Fruit fly (Drosophila melanogaster) whole organism, prepupa: Measurements from ENCODE around the gene CG7218.

Experiments
- CG10631 ChIP-seq: fragments of 200-800 bp; sonication (Bioruptor generic); optimal IDR thresholded peaks from 2 replicates; lab custom pipeline; 2016; ENCODE audit warnings: missing biosample characterization, missing genetic modification characterization
- CG10669 ChIP-seq: fragments of 200-800 bp; sonication (Bioruptor generic); optimal IDR thresholded peaks from 3 replicates; lab custom pipeline; 2018; ENCODE audit warnings: missing biosample characterization, mild to moderate bottlenecking, missing genetic modification characterization, moderate library complexity
- CG11762 ChIP-seq: fragments of 200-800 bp; sonication (Bioruptor generic); optimal IDR thresholded peaks from 3 replicates; lab custom pipeline; 2016; ENCODE audit warnings: missing biosample characterization, missing genetic modification characterization; ENCODE audit not compliant: insufficient read depth
- CG11902 ChIP-seq: fragments of 200-800 bp; sonication (Bioruptor generic); optimal IDR thresholded peaks from 3 replicates; lab custom pipeline; 2016; ENCODE audit warnings: missing biosample characterization, missing genetic modification characterization
- CG15336 ChIP-seq: fragments of 200-800 bp; sonication (Bioruptor generic); IDR thresholded peaks from 2 replicates; pipeline ENCODE4 v1.3.6; 2022; ENCODE audit warnings: missing biosample characterization, missing genetic modification characterization
- CG1621 ChIP-seq: fragments of 200-800 bp; sonication (Bioruptor generic); optimal IDR thresholded peaks from 3 replicates; lab custom pipeline; 2018; ENCODE audit warnings: missing biosample characterization, mild to moderate bottlenecking, missing genetic modification characterization
- CG16779 ChIP-seq: fragments of 200-800 bp; sonication (Bioruptor generic); optimal IDR thresholded peaks from 3 replicates; lab custom pipeline; 2017; ENCODE audit warnings: missing biosample characterization, mild to moderate bottlenecking, missing genetic modification characterization
- CG3032 ChIP-seq: fragments of 200-800 bp; optimal IDR thresholded peaks from 2 replicates; lab custom pipeline; 2019; ENCODE audit warnings: missing biosample characterization, mild to moderate bottlenecking, missing genetic modification characterization, moderate library complexity
- CG31627 ChIP-seq: fragments of 200-800 bp; sonication (Bioruptor generic); optimal IDR thresholded peaks from 3 replicates; lab custom pipeline; 2016; ENCODE audit warnings: missing biosample characterization, missing genetic modification characterization
- CG6276 ChIP-seq: fragments of 200-800 bp; sonication (Bioruptor generic); optimal IDR thresholded peaks from 2 replicates; lab custom pipeline; 2017; ENCODE audit warnings: missing biosample characterization, mild to moderate bottlenecking, missing genetic modification characterization
- CG6792 ChIP-seq: fragments of 200-800 bp; sonication (Bioruptor generic); optimal IDR thresholded peaks from 3 replicates; lab custom pipeline; 2016; ENCODE audit warnings: missing biosample characterization, missing genetic modification characterization
- CG6808 ChIP-seq: fragments of 200-800 bp; sonication (Bioruptor generic); optimal IDR thresholded peaks from 3 replicates; lab custom pipeline; 2017; ENCODE audit warnings: missing biosample characterization, missing genetic modification characterization, mild to moderate bottlenecking, moderate library complexity, missing genetic modification reagents
- CG6854 ChIP-seq: fragments of 200-800 bp; sonication (Bioruptor generic); optimal IDR thresholded peaks from 2 replicates; lab custom pipeline; 2017; ENCODE audit warnings: missing biosample characterization, mild to moderate bottlenecking, missing genetic modification characterization
- CG7368 ChIP-seq: fragments of 200-800 bp; sonication (Bioruptor generic); optimal IDR thresholded peaks from 3 replicates; lab custom pipeline; 2016; ENCODE audit warnings: missing biosample characterization, missing genetic modification characterization
- CG8119 ChIP-seq: fragments of 200-800 bp; sonication (Bioruptor generic); IDR thresholded peaks from 3 replicates; pipeline ENCODE4 v1.3.6; 2022; ENCODE audit warnings: missing biosample characterization, missing genetic modification characterization
- CG8319 ChIP-seq: fragments of 200-800 bp; sonication (Bioruptor generic); optimal IDR thresholded peaks from 3 replicates; lab custom pipeline; 2016; ENCODE audit warnings: missing biosample characterization, missing genetic modification characterization
- CG8632 ChIP-seq: fragments of 200-800 bp; sonication (Bioruptor generic); optimal IDR thresholded peaks from 3 replicates; lab custom pipeline; 2016; ENCODE audit warnings: missing biosample characterization, missing genetic modification characterization
- CG9139 ChIP-seq: fragments of 200-800 bp; sonication (Bioruptor generic); optimal IDR thresholded peaks from 3 replicates; lab custom pipeline; 2017; ENCODE audit warnings: missing biosample characterization, mild to moderate bottlenecking, missing genetic modification characterization
- Eip78C ChIP-seq: fragments of 200-800 bp; sonication (Bioruptor generic); peaks from one replicate; lab custom pipeline; 2016; ENCODE audit warnings: missing biosample characterization, missing genetic modification characterization
- Eip93F ChIP-seq: fragments of 200-800 bp; sonication (Bioruptor generic); optimal IDR thresholded peaks from 2 replicates; lab custom pipeline; 2016; ENCODE audit warnings: missing biosample characterization, mild to moderate bottlenecking, missing genetic modification characterization
- Ets21C ChIP-seq: fragments of 200-800 bp; sonication (Bioruptor generic); optimal IDR thresholded peaks from 3 replicates; lab custom pipeline; 2016; ENCODE audit warnings: missing biosample characterization, missing genetic modification characterization
- Ets96B ChIP-seq: fragments of 200-800 bp; optimal IDR thresholded peaks from 2 replicates; lab custom pipeline; 2019; ENCODE audit warnings: missing biosample characterization, mild to moderate bottlenecking, missing genetic modification characterization, moderate library complexity
- Gug ChIP-seq: fragments of 200-800 bp; sonication (Bioruptor generic); IDR thresholded peaks from 2 replicates; pipeline ENCODE4 v1.3.6; 2022; ENCODE audit warnings: missing biosample characterization, missing genetic modification characterization
- Hr39 ChIP-seq: fragments of 200-800 bp; sonication (Bioruptor generic); optimal IDR thresholded peaks from 2 replicates; lab custom pipeline; 2016; ENCODE audit warnings: missing biosample characterization, missing genetic modification characterization
- Hr4 ChIP-seq: fragments of 200-800 bp; sonication (Bioruptor generic); optimal IDR thresholded peaks from 3 replicates; lab custom pipeline; 2016; ENCODE audit warnings: missing biosample characterization, missing genetic modification characterization
- Lpt ChIP-seq: fragments of 200-800 bp; sonication (Bioruptor generic); optimal IDR thresholded peaks from 3 replicates; lab custom pipeline; 2016; ENCODE audit warnings: missing biosample characterization, missing genetic modification characterization
- Met ChIP-seq: fragments of 200-800 bp; sonication (Bioruptor generic); optimal IDR thresholded peaks from 3 replicates; lab custom pipeline; 2016; ENCODE audit warnings: missing biosample characterization, missing genetic modification characterization
- OdsH ChIP-seq: fragments of 200-800 bp; sonication (Bioruptor generic); optimal IDR thresholded peaks from 3 replicates; lab custom pipeline; 2016; ENCODE audit warnings: missing biosample characterization, missing genetic modification characterization
- Smox ChIP-seq: fragments of 200-800 bp; sonication (Bioruptor generic); optimal IDR thresholded peaks from 3 replicates; lab custom pipeline; 2016; ENCODE audit warnings: missing biosample characterization, missing genetic modification characterization
- Sox14 ChIP-seq: fragments of 200-800 bp; sonication (Bioruptor generic); optimal IDR thresholded peaks from 3 replicates; lab custom pipeline; 2016; ENCODE audit warnings: missing biosample characterization, missing genetic modification characterization
- achi ChIP-seq: fragments of 200-800 bp; sonication (Bioruptor generic); optimal IDR thresholded peaks from 3 replicates; lab custom pipeline; 2016; ENCODE audit warnings: missing biosample characterization, missing genetic modification characterization
- acj6 ChIP-seq: fragments of 200-800 bp; sonication (Bioruptor generic); optimal IDR thresholded peaks from 3 replicates; lab custom pipeline; 2016; ENCODE audit warnings: missing biosample characterization, missing genetic modification characterization
- dac ChIP-seq: fragments of 200-800 bp; sonication (Bioruptor generic); optimal IDR thresholded peaks from 2 replicates; lab custom pipeline; 2017; ENCODE audit warnings: missing biosample characterization, mild to moderate bottlenecking, missing genetic modification characterization
- eg ChIP-seq: fragments of 200-800 bp; sonication (Bioruptor generic); IDR thresholded peaks from 3 replicates; pipeline ENCODE4 v1.3.6; 2022; ENCODE audit warnings: missing biosample characterization, missing genetic modification characterization
- esn ChIP-seq: fragments of 200-800 bp; sonication (Bioruptor generic); optimal IDR thresholded peaks from 2 replicates; lab custom pipeline; 2016; ENCODE audit warnings: missing biosample characterization, mild to moderate bottlenecking, missing genetic modification characterization, moderate library complexity
- fd59A ChIP-seq: fragments of 200-800 bp; sonication (Bioruptor generic); optimal IDR thresholded peaks from 2 replicates; lab custom pipeline; 2017; ENCODE audit warnings: missing biosample characterization, mild to moderate bottlenecking, missing genetic modification characterization, missing genetic modification reagents
- fd85E ChIP-seq: fragments of 200-800 bp; sonication (Bioruptor generic); optimal IDR thresholded peaks from 3 replicates; lab custom pipeline; 2016; ENCODE audit warnings: missing biosample characterization, missing genetic modification characterization
- fkh ChIP-seq: fragments of 200-800 bp; sonication (Bioruptor generic); optimal IDR thresholded peaks from 3 replicates; lab custom pipeline; 2017; ENCODE audit warnings: missing biosample characterization, mild to moderate bottlenecking, missing genetic modification characterization, moderate library complexity
- net ChIP-seq: fragments of 200-800 bp; sonication (Bioruptor generic); optimal IDR thresholded peaks from 3 replicates; lab custom pipeline; 2016; ENCODE audit warnings: missing biosample characterization, missing genetic modification characterization
- pdm3 ChIP-seq: fragments of 200-800 bp; sonication (Bioruptor generic); optimal IDR thresholded peaks from 3 replicates; lab custom pipeline; 2016; ENCODE audit warnings: missing biosample characterization, missing genetic modification characterization
- salr ChIP-seq, 2 experiments: fragments of 200-800 bp; sonication (Bioruptor generic); optimal IDR thresholded peaks; 3 replicates each; lab custom pipeline; 2016 to 2018; ENCODE audit warnings: missing biosample characterization in 2 of 2, missing genetic modification characterization in 2 of 2, mild to moderate bottlenecking in 1 of 2
- spab ChIP-seq: fragments of 200-800 bp; sonication (Bioruptor generic); optimal IDR thresholded peaks from 2 replicates; lab custom pipeline; 2017; ENCODE audit warnings: missing biosample characterization, mild to moderate bottlenecking, missing genetic modification characterization, missing genetic modification reagents
- ss ChIP-seq, 2 experiments: fragments of 200-800 bp; sonication (Bioruptor generic); optimal IDR thresholded peaks; 2 replicates in 1 of 2; 3 replicates in 1 of 2; lab custom pipeline; 2017 to 2018; ENCODE audit warnings: mild to moderate bottlenecking in 2 of 2, missing biosample characterization in 2 of 2, missing genetic modification characterization in 2 of 2, moderate library complexity in 1 of 2
- topi ChIP-seq: fragments of 200-800 bp; sonication (Bioruptor generic); optimal IDR thresholded peaks from 3 replicates; lab custom pipeline; 2016; ENCODE audit warnings: missing biosample characterization, missing genetic modification characterization
- vri ChIP-seq: fragments of 200-800 bp; sonication (Bioruptor generic); optimal IDR thresholded peaks from 3 replicates; lab custom pipeline; 2016; ENCODE audit warnings: missing biosample characterization, mild to moderate bottlenecking, missing genetic modification characterization

CG7218 gene

DNA sequence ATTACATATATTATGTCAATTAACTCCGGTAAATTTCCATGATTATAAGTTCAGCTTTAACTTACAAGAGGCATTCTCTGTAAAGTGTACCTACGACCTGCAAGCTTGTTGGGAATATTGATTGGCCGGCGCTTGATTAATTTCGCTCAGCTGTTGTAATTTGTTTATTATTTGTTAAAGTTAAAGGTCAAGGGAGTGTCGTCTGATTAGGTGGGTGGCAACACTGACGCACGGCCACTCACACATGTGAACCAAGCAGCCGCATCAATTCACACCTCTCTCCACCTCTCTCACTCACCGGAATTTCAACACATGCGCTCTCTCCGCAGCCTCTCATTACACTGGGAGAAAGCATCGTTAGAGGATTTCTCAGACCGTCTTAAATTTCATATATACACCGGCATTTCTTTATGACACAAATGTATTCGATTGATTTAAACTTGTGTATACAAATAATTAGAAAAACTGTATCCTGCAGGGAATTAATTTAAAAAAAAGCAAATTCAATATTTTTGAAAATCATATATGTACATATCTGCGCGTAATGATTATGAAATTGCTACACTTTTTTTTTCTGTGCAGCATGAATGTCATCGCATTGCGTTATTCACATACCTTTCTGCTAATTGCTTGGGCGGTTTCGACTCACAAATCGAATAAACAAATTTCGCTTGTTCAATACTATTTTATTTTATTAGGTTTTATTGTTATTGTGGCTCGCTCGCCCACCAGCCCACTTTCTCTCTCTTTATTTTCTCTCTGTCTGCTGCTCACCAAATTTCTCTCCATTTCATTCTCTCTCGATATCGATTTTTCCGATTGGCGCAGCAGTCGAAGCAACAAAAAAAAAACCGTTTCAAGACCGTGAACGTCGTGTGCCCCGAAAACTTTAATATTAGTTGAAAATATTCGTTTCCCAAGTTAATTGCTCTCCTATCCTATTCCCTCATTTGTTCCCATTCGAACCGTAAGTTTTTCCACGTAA is 8.1 kb upstream of the CG7218 start (continued):
- TF ChIP-seq fkh (GFP tag; lab: Kevin White, UChicago): no peak
- no peak for TF ChIP-seq CG1621 (tag; lab: Kevin White, UChicago)
- peak in 1 of 2 experiments; percentile 87 for TF ChIP-seq salr (GFP tag; optimal IDR thresholded peaks at IDR 0.05; lab: Kevin White, UChicago)
- peak; percentile 92 for TF ChIP-seq Hr4 (GFP tag; lab: Kevin White, UChicago)
- no peak for TF ChIP-seq spab
- peak; percentile 50 for TF ChIP-seq CG11902
- no peak for TF ChIP-seq CG10631 (GFP tag; lab: Kevin White, UChicago)
- TF ChIP-seq Hr39: peak; percentile 75
- no peak for TF ChIP-seq Met (GFP tag; lab: Kevin White, UChicago)
- TF ChIP-seq dac (GFP tag; lab: Kevin White, UChicago): peak; percentile 67
- TF ChIP-seq CG7368 (GFP tag; lab: Kevin White, UChicago): no peak
- TF ChIP-seq eg: peak; percentile 74; the same call in 2 of the 3 replicates
- peak; percentile 59 for TF ChIP-seq fd59A
- no peak for TF ChIP-seq vri (GFP tag; lab: Kevin White, UChicago)
- TF ChIP-seq esn (GFP tag; lab: Kevin White, UChicago): peak; percentile 85
- TF ChIP-seq CG6854 (GFP tag; lab: Kevin White, UChicago): peak; percentile 26
- TF ChIP-seq CG8319 (GFP tag; lab: Kevin White, UChicago): peak; percentile 50
- no peak for TF ChIP-seq CG6808 (GFP tag; lab: Kevin White, UChicago)
- TF ChIP-seq CG6276 (GFP tag; lab: Kevin White, UChicago): peak; percentile 90
- peak; percentile 83 for TF ChIP-seq topi (GFP tag; lab: Kevin White, UChicago)
- peak; percentile 71 for TF ChIP-seq CG16779 (tag; lab: Kevin White, UChicago)
- TF ChIP-seq Gug: peak; percentile 66
- peak; percentile 89 for TF ChIP-seq CG8119 (GFP tag; lab: Robert Waterston, UW)
- no peak for TF ChIP-seq ss (GFP tag; optimal IDR thresholded peaks at IDR 0.05; lab: Kevin White, UChicago)
- TF ChIP-seq Sox14 (GFP tag; lab: Kevin White, UChicago): peak; percentile 80
- TF ChIP-seq CG11762 (GFP tag; lab: Kevin White, UChicago): peak; percentile 70
- peak; percentile 64 for TF ChIP-seq CG3032 (tag; lab: Kevin White, UChicago)

DNA sequence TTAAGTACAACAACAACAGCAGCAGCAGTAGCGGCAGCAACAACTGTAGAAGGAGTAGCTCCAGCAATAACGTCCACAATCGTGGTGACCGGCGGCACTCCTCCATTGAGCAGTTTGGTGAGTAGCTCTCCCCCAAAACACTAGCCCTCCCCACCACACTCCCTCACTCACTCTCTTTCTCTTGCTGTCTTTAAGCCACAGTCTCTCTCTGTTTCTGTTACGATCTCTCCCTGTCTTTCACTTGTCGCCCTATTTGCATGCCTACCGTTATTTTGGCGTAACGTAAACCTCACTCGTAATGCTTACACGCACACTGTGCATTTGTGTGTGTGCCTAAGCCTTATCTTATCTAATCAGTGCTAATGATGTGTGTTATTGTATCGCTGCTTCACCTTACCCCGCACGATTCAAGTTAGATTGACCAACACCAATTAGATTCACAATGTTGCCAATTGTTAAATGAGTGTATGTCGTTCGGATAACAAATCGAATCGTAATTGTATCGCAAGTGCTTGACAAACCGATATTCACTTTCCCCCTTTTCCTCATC is 5.9 kb upstream of the CG7218 start:
- TF ChIP-seq Eip78C (GFP tag; lab: Kevin White, UChicago): peak; percentile 10
- TF ChIP-seq net (GFP tag; lab: Kevin White, UChicago): no peak
- TF ChIP-seq eg: peak; percentile 20; the same call in 1 of the 3 replicates
- TF ChIP-seq CG11762 (GFP tag; lab: Kevin White, UChicago): no peak
- no peak for TF ChIP-seq Ets21C
- TF ChIP-seq CG10669: no peak
- no peak for TF ChIP-seq CG16779 (tag; lab: Kevin White, UChicago)
- TF ChIP-seq CG8319 (GFP tag; lab: Kevin White, UChicago): no peak
- no peak for TF ChIP-seq topi (GFP tag; lab: Kevin White, UChicago)
- TF ChIP-seq pdm3 (GFP tag; lab: Kevin White, UChicago): no peak
- TF ChIP-seq Lpt (GFP tag; lab: Kevin White, UChicago): no peak
- no peak for TF ChIP-seq Sox14 (GFP tag; lab: Kevin White, UChicago)
- TF ChIP-seq OdsH (GFP tag; lab: Kevin White, UChicago): no peak
- TF ChIP-seq Smox (GFP tag; lab: Kevin White, UChicago): no peak
- TF ChIP-seq acj6 (GFP tag; lab: Kevin White, UChicago): no peak
- peak; percentile 51 for TF ChIP-seq vri (GFP tag; lab: Kevin White, UChicago)
- peak; percentile 21; the same call in 1 of the 3 replicates for TF ChIP-seq CG8119 (GFP tag; lab: Robert Waterston, UW)
- no peak for TF ChIP-seq CG9139 (GFP tag; lab: Kevin White, UChicago)
- TF ChIP-seq fd85E (GFP tag; lab: Kevin White, UChicago): no peak
- peak; percentile 28; the same call in 1 of the 2 replicates for TF ChIP-seq CG15336 (GFP tag; lab: Robert Waterston, UW)
- no peak for TF ChIP-seq CG8632 (GFP tag; lab: Kevin White, UChicago)
- TF ChIP-seq Ets96B (tag; lab: Kevin White, UChicago): no peak
- TF ChIP-seq fd59A: no peak
- no peak for TF ChIP-seq Gug
- TF ChIP-seq CG6792 (GFP tag; lab: Kevin White, UChicago): no peak
- TF ChIP-seq CG3032 (tag; lab: Kevin White, UChicago): no peak
- TF ChIP-seq ss (GFP tag; optimal IDR thresholded peaks at IDR 0.05; lab: Kevin White, UChicago): no peak
- no peak for TF ChIP-seq CG31627 (GFP tag; lab: Kevin White, UChicago)
- TF ChIP-seq CG1621 (tag; lab: Kevin White, UChicago): no peak
- no peak for TF ChIP-seq achi (GFP tag; lab: Kevin White, UChicago)
- TF ChIP-seq Eip93F (GFP tag; lab: Kevin White, UChicago): no peak
- TF ChIP-seq fkh (GFP tag; lab: Kevin White, UChicago): peak; percentile 8
